Worm (Caenorhabditis elegans) whole organism, L1 larva: ENCODE measurements around the gene sri-50.
"Not testable (repeated sequence)": the region's sequence is repeated elsewhere in the genome, so short reads cannot be mapped to it uniquely, and the experiment has no call there.

Experiments
- ama-1 ChIP-seq: fragments of 150-350 bp; optimal IDR thresholded peaks from 2 replicates; lab custom pipeline; 2014
- ceh-88 ChIP-seq: fragments of 200-800 bp; sonication (Bioruptor generic); IDR thresholded peaks from 2 replicates; pipeline ENCODE4 v1.3.6; 2022; ENCODE audit warnings: missing genetic modification characterization, missing compliant biosample characterization
- egl-27 ChIP-seq, 2 experiments: fragments of 150-350 bp in 1 of 2; sonication (generic microtip); optimal IDR thresholded peaks; 3 replicates each; lab custom pipeline; 2017 to 2018; ENCODE audit warnings: missing biosample characterization in 2 of 2, missing genetic modification characterization in 2 of 2, missing genetic modification reagents in 2 of 2
- elt-3 ChIP-seq, 6 experiments: fragments of 150-350 bp in 1 of 6; sonication (generic microtip); optimal IDR thresholded peaks; 2 replicates each; lab custom pipeline; 2017 to 2018; ENCODE audit warnings: missing biosample characterization in 6 of 6, missing genetic modification characterization in 6 of 6, inconsistent platforms in 1 of 6
- jun-1 ChIP-seq: fragments of 150-350 bp; optimal IDR thresholded peaks from 2 replicates; lab custom pipeline; 2014; ENCODE audit warnings: missing biosample characterization, missing genetic modification reagents, missing genetic modification characterization
- lin-13 ChIP-seq: fragments of 150-350 bp; optimal IDR thresholded peaks from 2 replicates; lab custom pipeline; 2014; ENCODE audit warnings: missing biosample characterization, missing genetic modification reagents, missing genetic modification characterization
- nhr-77 ChIP-seq: fragments of 150-350 bp; optimal IDR thresholded peaks from 2 replicates; lab custom pipeline; 2014; ENCODE audit warnings: missing biosample characterization, missing genetic modification characterization
- snpc-4 ChIP-seq: fragments of 150-350 bp; optimal IDR thresholded peaks from 2 replicates; lab custom pipeline; 2014; ENCODE audit warnings: missing biosample characterization, missing genetic modification characterization
- zag-1 ChIP-seq: fragments of 150-350 bp; optimal IDR thresholded peaks from 2 replicates; lab custom pipeline; 2014; ENCODE audit warnings: missing biosample characterization, missing genetic modification characterization
- zip-4 ChIP-seq: fragments of 200-800 bp; sonication (Bioruptor generic); optimal IDR thresholded peaks from 2 replicates; lab custom pipeline; 2018; ENCODE audit warnings: mild to moderate bottlenecking, missing genetic modification characterization, moderate library complexity, missing compliant biosample characterization

DNA sequence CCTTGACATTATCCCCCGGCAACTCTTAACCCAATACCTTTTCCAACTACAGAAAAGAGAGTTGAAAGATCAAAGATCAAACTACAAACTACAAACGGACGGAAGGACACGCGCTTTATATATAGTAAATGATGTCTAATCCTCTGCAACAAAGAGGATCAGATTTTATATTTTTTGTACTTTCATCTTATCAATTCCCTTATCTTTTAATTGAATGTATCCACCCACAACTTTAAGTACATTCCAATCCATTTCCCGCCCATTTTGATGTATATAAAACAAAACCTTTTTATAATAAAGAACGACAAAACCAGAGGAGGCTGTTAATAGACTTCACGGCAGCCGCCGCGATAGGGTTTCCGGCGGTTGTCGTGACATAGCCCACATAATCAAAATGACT, 25.9 kb upstream of the sri-50 start, which contains the start of gene sri-40:
- TF ChIP-seq zip-4; nhr-77 (tag; lab: Kevin White, UChicago); elt-3 (tag; optimal IDR thresholded peaks at IDR 0.05; lab: Kevin White, UChicago); ama-1 (lab: Kevin White, UChicago); egl-27 (tag; optimal IDR thresholded peaks at IDR 0.05; lab: Kevin White, UChicago); zag-1; ceh-88; lin-13 (GFP tag; lab: Kevin White, UChicago); jun-1 (tag; lab: Kevin White, UChicago); snpc-4 (tag; lab: Kevin White, UChicago): not testable (repeated sequence)
